Worm (Caenorhabditis elegans) whole organism, L2 larva: ENCODE data around the gene mob-2.

Experiments
- ama-1 ChIP-seq: fragments of 150-350 bp; optimal IDR thresholded peaks from 2 replicates; lab custom pipeline; 2018; ENCODE audit warnings: inconsistent platforms
- mab-5 ChIP-seq: fragments of 150-350 bp; optimal IDR thresholded peaks from 2 replicates; lab custom pipeline; 2014; ENCODE audit warnings: missing biosample characterization, missing genetic modification characterization

ce11 chrX:13134807-13135206 lies 35.1 kb downstream of the mob-2 start, which contains the start of gene F09A5.2:
- TF ChIP-seq ama-1, result no peak
- no peak for TF ChIP-seq mab-5 (tag; lab: Kevin White, UChicago)
